Worm (Caenorhabditis elegans) whole organism, L4/young adult: ENCODE results near the gene C34C12.1.

Experiments used
- dao-5 ChIP-seq: sonication (generic microtip); optimal IDR thresholded peaks from 2 replicates; lab custom pipeline; 2016; ENCODE audit warnings: missing genotype, missing genetic modification characterization, moderate library complexity, missing compliant biosample characterization
- him-1 ChIP-seq: sonication (generic microtip); optimal IDR thresholded peaks from 2 replicates; lab custom pipeline; 2016; ENCODE audit warnings: missing genotype, missing genetic modification reagents, missing genetic modification characterization, missing compliant biosample characterization

ce11 chrIII:3461403-3461802, 7.3 kb downstream of the C34C12.1 start, which contains the start of gene pph-6:
- TF ChIP-seq him-1 (tag; lab: Kevin White, UChicago) (no peak), dao-5 (no peak)
